Worm (Caenorhabditis elegans) whole organism, L4 larva: ENCODE results near the gene R08D7.5.

Source experiments
- F26F4.8 ChIP-seq: fragments of 200-800 bp; sonication (Bioruptor generic); conservative IDR thresholded peaks from 2 replicates; pipeline ENCODE4 v1.3.6; 2022; ENCODE audit warnings: missing genetic modification characterization, missing compliant biosample characterization
- aly-2 ChIP-seq: sonication (generic microtip); optimal IDR thresholded peaks from 2 replicates; lab custom pipeline; 2018; ENCODE audit warnings: missing biosample characterization, missing genetic modification characterization
- pha-4 ChIP-seq, 2 experiments: fragments of 150-350 bp in 1 of 2; fragments of 200-800 bp in 1 of 2; sonication (Bioruptor generic) in 1 of 2; IDR thresholded peaks in 1 of 2; optimal IDR thresholded peaks in 1 of 2; 2 replicates each; pipeline versions ENCODE4 v1.3.6 to Lab custom; 2014 to 2022; ENCODE audit warnings: missing genetic modification characterization in 2 of 2, missing genetic modification reagents in 2 of 2, missing biosample characterization in 1 of 2, missing compliant biosample characterization in 1 of 2
- spr-1 ChIP-seq: sonication (generic microtip); optimal IDR thresholded peaks from 2 replicates; lab custom pipeline; 2016; ENCODE audit warnings: mild to moderate bottlenecking, missing genetic modification characterization, missing compliant biosample characterization
- unc-62 ChIP-seq, 3 experiments: fragments of 150-350 bp in 1 of 3; sonication (generic microtip); optimal IDR thresholded peaks in 2 of 3; peaks in 1 of 3; 1 replicate in 1 of 3; 2 replicates in 2 of 3; lab custom pipeline; 2014 to 2017; ENCODE audit warnings: missing biosample characterization in 3 of 3, missing genetic modification characterization in 3 of 3, missing genetic modification reagents in 3 of 3, missing genotype in 1 of 3
- zag-1 ChIP-seq: fragments of 150-350 bp; optimal IDR thresholded peaks from 2 replicates; lab custom pipeline; 2014; ENCODE audit warnings: missing biosample characterization, missing genetic modification characterization

- TF ChIP-seq unc-62 (GFP tag; optimal IDR thresholded peaks at IDR 0.05 in 1 of 2; lab: Kevin White, UChicago) (no peak), unc-62 (tag; optimal IDR thresholded peaks at IDR 0.05; lab: Kevin White, UChicago) (no peak), pha-4 (GFP tag; IDR thresholded peaks at IDR 0.05; lab: Robert Waterston, UW) (no peak), pha-4 (tag; optimal IDR thresholded peaks at IDR 0.05; lab: Kevin White, UChicago) (no peak), spr-1 (tag; lab: Kevin White, UChicago) (no peak), F26F4.8 (no peak), aly-2 (tag; lab: Kevin White, UChicago) (no peak), zag-1 (tag; lab: Kevin White, UChicago) (no peak)
These were observed 13.3 kb upstream of the R08D7.5 start, which contains the start of gene ZK643.6 for ce11 chrIII:8960664-8961063.
